Fruit fly (Drosophila melanogaster) Kc167 (cell line): ENCODE measurements around the gene Gba1a.

Experiments
- Myc ChIP-seq: fragments of >200 bp; optimal IDR thresholded peaks from 2 replicates; lab custom pipeline; 2017; ENCODE audit warnings: missing external identifiers
- h ChIP-seq: fragments of >200 bp; optimal IDR thresholded peaks from 3 replicates; lab custom pipeline; 2018; ENCODE audit warnings: missing external identifiers
- insv ChIP-seq: fragments of >200 bp; optimal IDR thresholded peaks from 3 replicates; lab custom pipeline; 2018; ENCODE audit warnings: missing external identifiers
- psq ChIP-seq: fragments of >200 bp; optimal IDR thresholded peaks from 2 replicates; lab custom pipeline; 2017; ENCODE audit warnings: missing external identifiers
- ttk ChIP-seq: sonication (Bioruptor generic); optimal IDR thresholded peaks from 2 replicates; lab custom pipeline; 2017; ENCODE audit warnings: missing external identifiers

DNA sequence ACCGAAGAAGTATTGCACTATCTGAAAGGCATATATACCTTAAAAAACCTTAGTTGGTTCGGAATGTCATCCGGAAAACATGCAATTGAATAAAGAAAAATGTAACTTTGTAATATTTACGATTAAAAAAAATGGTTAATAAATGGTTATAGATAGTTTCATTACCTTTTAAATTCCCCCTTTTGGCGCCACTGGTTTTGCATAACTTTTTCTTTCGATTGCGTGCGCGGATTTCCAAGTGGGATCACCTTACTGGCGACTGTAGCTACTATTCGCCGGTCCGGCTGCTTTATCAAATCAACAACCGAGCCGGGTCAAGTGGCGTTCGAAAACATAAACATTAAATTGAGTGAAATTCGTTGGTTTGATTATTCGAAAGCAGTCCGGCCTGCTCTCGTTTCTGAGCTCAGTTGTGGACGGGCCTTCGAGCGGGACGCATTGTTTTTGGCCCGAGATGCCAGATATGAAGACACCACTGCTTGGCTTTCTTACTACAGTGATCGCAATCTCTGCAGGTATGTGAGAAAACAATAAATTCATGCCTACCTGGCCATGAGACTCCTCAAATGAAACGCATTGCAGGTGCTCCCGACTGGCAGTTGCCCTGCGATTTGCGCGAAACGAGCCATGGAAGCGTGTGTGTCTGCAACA lies 4.1 kb downstream of the Gba1a start, which contains the start of gene Gba1b:
- TF ChIP-seq ttk (lab: Kevin White, UChicago), result no peak
- no peak for TF ChIP-seq insv (lab: Kevin White, UChicago)
- TF ChIP-seq Myc (lab: Kevin White, UChicago), result no peak
- TF ChIP-seq psq (lab: Kevin White, UChicago), result no peak
- TF ChIP-seq h, result no peak
